Worm (Caenorhabditis elegans) whole organism, late embryonic: ENCODE data around the gene T26H10.2.

Experiments
- K02D7.2 ChIP-seq: sonication (generic microtip); optimal IDR thresholded peaks from 2 replicates; lab custom pipeline; 2017; ENCODE audit warnings: mild to moderate bottlenecking, missing genetic modification characterization, missing compliant biosample characterization
- ahr-1 ChIP-seq: sonication (generic microtip); optimal IDR thresholded peaks from 2 replicates; lab custom pipeline; 2016; ENCODE audit warnings: missing genetic modification characterization, missing compliant biosample characterization
- ama-1 ChIP-seq: fragments of 150-350 bp; optimal IDR thresholded peaks from 2 replicates; lab custom pipeline; 2014
- ceh-18 ChIP-seq: sonication (generic microtip); optimal IDR thresholded peaks from 2 replicates; lab custom pipeline; 2016; ENCODE audit warnings: missing genetic modification characterization, missing compliant biosample characterization
- ceh-2 ChIP-seq: sonication (generic microtip); optimal IDR thresholded peaks from 2 replicates; lab custom pipeline; 2016; ENCODE audit warnings: missing genotype, missing genetic modification characterization, missing compliant biosample characterization
- ceh-24 ChIP-seq: sonication (generic microtip); optimal IDR thresholded peaks from 2 replicates; lab custom pipeline; 2016; ENCODE audit warnings: mild to moderate bottlenecking, missing genetic modification characterization, missing compliant biosample characterization
- ceh-31 ChIP-seq: sonication (generic microtip); optimal IDR thresholded peaks from 2 replicates; lab custom pipeline; 2016; ENCODE audit warnings: missing genetic modification characterization, missing compliant biosample characterization
- ceh-34 ChIP-seq: sonication (generic microtip); optimal IDR thresholded peaks from 2 replicates; lab custom pipeline; 2016; ENCODE audit warnings: mild to moderate bottlenecking, missing genetic modification characterization, missing compliant biosample characterization
- ceh-45 ChIP-seq: fragments of 200-800 bp; sonication (Bioruptor generic); IDR thresholded peaks from 2 replicates; pipeline ENCODE4 v1.3.6; 2022; ENCODE audit warnings: missing genetic modification reagents, missing genetic modification characterization, missing compliant biosample characterization
- ceh-6 ChIP-seq: fragments of 200-800 bp; sonication (Bioruptor generic); optimal IDR thresholded peaks from 2 replicates; lab custom pipeline; 2018; ENCODE audit warnings: mild to moderate bottlenecking, missing genetic modification characterization, missing compliant biosample characterization
- dve-1 ChIP-seq: sonication (generic microtip); optimal IDR thresholded peaks from 2 replicates; lab custom pipeline; 2017; ENCODE audit warnings: antibody characterized with exemption, mild to moderate bottlenecking, missing genetic modification characterization, missing compliant biosample characterization
- elt-2 ChIP-seq: sonication (generic microtip); optimal IDR thresholded peaks from 2 replicates; lab custom pipeline; 2016; ENCODE audit warnings: missing genetic modification reagents, missing genetic modification characterization, missing compliant biosample characterization
- elt-4 ChIP-seq: sonication (generic microtip); optimal IDR thresholded peaks from 2 replicates; lab custom pipeline; 2016; ENCODE audit warnings: missing genetic modification characterization, missing compliant biosample characterization
- eyg-1 ChIP-seq: sonication (generic microtip); optimal IDR thresholded peaks from 2 replicates; lab custom pipeline; 2016; ENCODE audit warnings: missing genotype, missing genetic modification characterization, missing compliant biosample characterization
- fax-1 ChIP-seq: sonication (generic microtip); optimal IDR thresholded peaks from 2 replicates; lab custom pipeline; 2016; ENCODE audit warnings: missing genotype, missing genetic modification characterization, missing compliant biosample characterization
- gmeb-2 ChIP-seq: sonication (generic microtip); optimal IDR thresholded peaks from 2 replicates; lab custom pipeline; 2016; ENCODE audit warnings: missing genetic modification characterization, inconsistent platforms, missing compliant biosample characterization
- hlh-15 ChIP-seq: sonication (generic microtip); optimal IDR thresholded peaks from 2 replicates; lab custom pipeline; 2016; ENCODE audit warnings: missing genetic modification characterization, missing compliant biosample characterization
- hlh-6 ChIP-seq: sonication (generic microtip); optimal IDR thresholded peaks from 2 replicates; lab custom pipeline; 2016; ENCODE audit warnings: missing genotype, missing genetic modification characterization, missing compliant biosample characterization
- lim-6 ChIP-seq: sonication (generic microtip); optimal IDR thresholded peaks from 2 replicates; lab custom pipeline; 2016; ENCODE audit warnings: missing genetic modification characterization, missing compliant biosample characterization
- madf-2 ChIP-seq: sonication (generic microtip); optimal IDR thresholded peaks from 2 replicates; lab custom pipeline; 2017; ENCODE audit warnings: missing genetic modification characterization, missing compliant biosample characterization
- mec-3 ChIP-seq: sonication (generic microtip); optimal IDR thresholded peaks from 2 replicates; lab custom pipeline; 2016; ENCODE audit warnings: borderline replicate concordance, missing genetic modification characterization, missing compliant biosample characterization
- nfya-1 ChIP-seq: sonication (generic microtip); optimal IDR thresholded peaks from 2 replicates; lab custom pipeline; 2017; ENCODE audit warnings: missing genetic modification characterization, mild to moderate bottlenecking, missing compliant biosample characterization, antibody characterized with exemption, moderate library complexity
- npax-4 ChIP-seq: sonication (generic microtip); optimal IDR thresholded peaks from 2 replicates; lab custom pipeline; 2016; ENCODE audit warnings: missing genetic modification characterization, missing compliant biosample characterization
- odd-2 ChIP-seq: sonication (generic microtip); optimal IDR thresholded peaks from 2 replicates; lab custom pipeline; 2017; ENCODE audit warnings: antibody characterized with exemption, mild to moderate bottlenecking, missing genetic modification characterization, missing compliant biosample characterization
- pag-3 ChIP-seq: sonication (generic microtip); optimal IDR thresholded peaks from 2 replicates; lab custom pipeline; 2016; ENCODE audit warnings: missing compliant biosample characterization, missing genetic modification characterization, borderline replicate concordance
- pax-1 ChIP-seq: fragments of 150-350 bp; optimal IDR thresholded peaks from 2 replicates; lab custom pipeline; 2014; ENCODE audit warnings: missing biosample characterization, missing genetic modification characterization
- pha-2 ChIP-seq: sonication (generic microtip); optimal IDR thresholded peaks from 2 replicates; lab custom pipeline; 2017; ENCODE audit warnings: mild to moderate bottlenecking, missing genetic modification characterization, missing compliant biosample characterization
- syd-9 ChIP-seq: sonication (generic microtip); optimal IDR thresholded peaks from 2 replicates; lab custom pipeline; 2016; ENCODE audit warnings: mild to moderate bottlenecking, missing genetic modification characterization, moderate library complexity, missing compliant biosample characterization
- tbx-2 ChIP-seq: sonication (generic microtip); optimal IDR thresholded peaks from 2 replicates; lab custom pipeline; 2016; ENCODE audit warnings: missing genetic modification characterization, missing compliant biosample characterization
- unc-3 ChIP-seq, 2 experiments: fragments of 200-800 bp in 1 of 2; sonication (Bioruptor generic) in 1 of 2; sonication (generic microtip) in 1 of 2; conservative IDR thresholded peaks in 1 of 2; optimal IDR thresholded peaks in 1 of 2; 2 replicates each; pipeline versions ENCODE4 v1.3.6 to Lab custom; 2016 to 2022; ENCODE audit warnings: missing compliant biosample characterization in 2 of 2, missing genetic modification characterization in 2 of 2, missing genetic modification reagents in 1 of 2
- unc-55 ChIP-seq: sonication (generic microtip); optimal IDR thresholded peaks from 2 replicates; lab custom pipeline; 2017; ENCODE audit warnings: missing biosample characterization, missing genetic modification reagents, missing genetic modification characterization
- unc-86 ChIP-seq: sonication (generic microtip); optimal IDR thresholded peaks from 2 replicates; lab custom pipeline; 2016; ENCODE audit warnings: missing genetic modification characterization, missing compliant biosample characterization

Gene T26H10.2

ce11 chrV:11424565-11424964, at the start of gene T26H10.2:
T26H10.2 (minus strand) TSS chrV:11424665.
- no peak for TF ChIP-seq elt-2 (tag; lab: Kevin White, UChicago)
- TF ChIP-seq madf-2 (tag; lab: Kevin White, UChicago): no peak
- TF ChIP-seq nfya-1 (tag; lab: Kevin White, UChicago): no peak
- no peak for TF ChIP-seq unc-86 (tag; lab: Kevin White, UChicago)

- TF ChIP-seq unc-55 (GFP tag; lab: Kevin White, UChicago) (no peak), ceh-45 (GFP tag; lab: Robert Waterston, UW) (no peak), syd-9 (tag; lab: Kevin White, UChicago) (no peak), ceh-34 (tag; lab: Kevin White, UChicago) (no peak), ceh-24 (tag; lab: Kevin White, UChicago) (no peak), mec-3 (tag; lab: Kevin White, UChicago) (no peak), unc-3 (GFP tag; conservative IDR thresholded peaks at IDR 0.05; lab: Robert Waterston, UW) (no peak), unc-3 (tag; optimal IDR thresholded peaks at IDR 0.05; lab: Kevin White, UChicago) (no peak), eyg-1 (tag; lab: Kevin White, UChicago) (no peak), odd-2 (no peak), nfya-1 (tag; lab: Kevin White, UChicago) (no peak), gmeb-2 (tag; lab: Kevin White, UChicago) (no peak), ceh-31 (tag; lab: Kevin White, UChicago) (no peak), dve-1 (no peak), K02D7.2 (no peak)
Measured at ce11 chrV:11472209-11472608, 47.7 kb upstream of the T26H10.2 start, which contains the start of the genes nas-20 and nas-21. nas-20 (minus strand) TSS chrV:11472309. nas-21 (plus strand) TSS chrV:11472564.

- TF ChIP-seq unc-86 (tag; lab: Kevin White, UChicago) (no peak), ceh-2 (tag; lab: Kevin White, UChicago) (no peak), lim-6 (tag; lab: Kevin White, UChicago) (no peak), tbx-2 (tag; lab: Kevin White, UChicago) (no peak), pha-2 (tag; lab: Kevin White, UChicago) (no peak), dve-1 (no peak), hlh-15 (tag; lab: Kevin White, UChicago) (no peak), ceh-18 (tag; lab: Kevin White, UChicago) (no peak), ceh-6 (GFP tag; lab: Kevin White, UChicago) (no peak), hlh-6 (tag; lab: Kevin White, UChicago) (no peak), elt-2 (tag; lab: Kevin White, UChicago) (no peak), unc-55 (GFP tag; lab: Kevin White, UChicago) (no peak), K02D7.2 (no peak), pag-3 (no peak), pax-1 (tag; lab: Kevin White, UChicago) (no peak), nfya-1 (tag; lab: Kevin White, UChicago) (no peak), fax-1 (tag; lab: Kevin White, UChicago) (no peak)
Measured at ce11 chrV:11470210-11470713, 45.8 kb upstream of the T26H10.2 start, which contains the start of gene aat-6. aat-6 (minus strand) TSS chrV:11470663.

- TF ChIP-seq elt-2 (tag; lab: Kevin White, UChicago) (no peak), elt-4 (peak; percentile 2)
Measured at ce11 chrV:11462963-11463453, 38.5 kb upstream of the T26H10.2 start, which contains the start of gene zipt-16. zipt-16 (plus strand) TSS chrV:11463013.

ce11 chrV:11459255-11459654, 34.8 kb upstream of the T26H10.2 start, which contains the start of gene T11F9.1:
T11F9.1 (plus strand) TSS chrV:11459555.
- no peak for TF ChIP-seq ama-1 (lab: Kevin White, UChicago)
- TF ChIP-seq ceh-18 (tag; lab: Kevin White, UChicago): no peak
- TF ChIP-seq hlh-15 (tag; lab: Kevin White, UChicago): no peak
- no peak for TF ChIP-seq tbx-2 (tag; lab: Kevin White, UChicago)
- no peak for TF ChIP-seq npax-4 (tag; lab: Kevin White, UChicago)
- no peak for TF ChIP-seq ceh-6 (GFP tag; lab: Kevin White, UChicago)
- TF ChIP-seq ahr-1 (tag; lab: Kevin White, UChicago): no peak
